Worm (Caenorhabditis elegans) whole organism, late embryonic: ENCODE results near the gene F08D12.3.

Experiments used
- F13H6.1 ChIP-seq: sonication (generic microtip); optimal IDR thresholded peaks from 2 replicates; lab custom pipeline; 2016; ENCODE audit warnings: missing genetic modification characterization, missing compliant biosample characterization
- fax-1 ChIP-seq: sonication (generic microtip); optimal IDR thresholded peaks from 2 replicates; lab custom pipeline; 2016; ENCODE audit warnings: missing genotype, missing genetic modification characterization, missing compliant biosample characterization
- hlh-13 ChIP-seq: fragments of 200-800 bp; sonication (Bioruptor generic); optimal IDR thresholded peaks from 2 replicates; lab custom pipeline; 2018; ENCODE audit warnings: mild to moderate bottlenecking, missing genetic modification characterization, missing compliant biosample characterization
- hlh-6 ChIP-seq: sonication (generic microtip); optimal IDR thresholded peaks from 2 replicates; lab custom pipeline; 2016; ENCODE audit warnings: missing genotype, missing genetic modification characterization, missing compliant biosample characterization
- lin-11 ChIP-seq: fragments of 200-800 bp; sonication (Bioruptor generic); optimal IDR thresholded peaks from 2 replicates; lab custom pipeline; 2018; ENCODE audit warnings: mild to moderate bottlenecking, missing genetic modification characterization, missing compliant biosample characterization
- pax-1 ChIP-seq: fragments of 150-350 bp; optimal IDR thresholded peaks from 2 replicates; lab custom pipeline; 2014; ENCODE audit warnings: missing biosample characterization, missing genetic modification characterization
- pha-4 ChIP-seq: fragments of 150-350 bp; optimal IDR thresholded peaks from 2 replicates; lab custom pipeline; 2018; ENCODE audit warnings: missing biosample characterization, missing genetic modification reagents, missing genetic modification characterization
- pqm-1 ChIP-seq: sonication (generic microtip); optimal IDR thresholded peaks from 2 replicates; lab custom pipeline; 2016; ENCODE audit warnings: missing genetic modification characterization, missing compliant biosample characterization
- unc-42 ChIP-seq: sonication (generic microtip); optimal IDR thresholded peaks from 2 replicates; lab custom pipeline; 2016; ENCODE audit warnings: missing genotype, missing genetic modification characterization, missing compliant biosample characterization

ce11 chrII:2796431-2796830, 17.1 kb downstream of the F08D12.3 start:
- TF ChIP-seq F13H6.1 (tag; lab: Kevin White, UChicago) (no peak), pqm-1 (tag; lab: Kevin White, UChicago) (no peak), lin-11 (tag; lab: Kevin White, UChicago) (no peak), hlh-13 (GFP tag; lab: Kevin White, UChicago) (no peak), unc-42 (tag; lab: Kevin White, UChicago) (no peak), fax-1 (tag; lab: Kevin White, UChicago) (no peak), pha-4 (tag; lab: Kevin White, UChicago) (no peak), pax-1 (tag; lab: Kevin White, UChicago) (no peak), hlh-6 (tag; lab: Kevin White, UChicago) (no peak)
